Fruit fly (Drosophila melanogaster): Measurements from ENCODE around the gene Alms1b.
A peak's percentile ranks its signal among the peaks of the same experiment; 100 is the strongest.

Alms1b gene

DNA sequence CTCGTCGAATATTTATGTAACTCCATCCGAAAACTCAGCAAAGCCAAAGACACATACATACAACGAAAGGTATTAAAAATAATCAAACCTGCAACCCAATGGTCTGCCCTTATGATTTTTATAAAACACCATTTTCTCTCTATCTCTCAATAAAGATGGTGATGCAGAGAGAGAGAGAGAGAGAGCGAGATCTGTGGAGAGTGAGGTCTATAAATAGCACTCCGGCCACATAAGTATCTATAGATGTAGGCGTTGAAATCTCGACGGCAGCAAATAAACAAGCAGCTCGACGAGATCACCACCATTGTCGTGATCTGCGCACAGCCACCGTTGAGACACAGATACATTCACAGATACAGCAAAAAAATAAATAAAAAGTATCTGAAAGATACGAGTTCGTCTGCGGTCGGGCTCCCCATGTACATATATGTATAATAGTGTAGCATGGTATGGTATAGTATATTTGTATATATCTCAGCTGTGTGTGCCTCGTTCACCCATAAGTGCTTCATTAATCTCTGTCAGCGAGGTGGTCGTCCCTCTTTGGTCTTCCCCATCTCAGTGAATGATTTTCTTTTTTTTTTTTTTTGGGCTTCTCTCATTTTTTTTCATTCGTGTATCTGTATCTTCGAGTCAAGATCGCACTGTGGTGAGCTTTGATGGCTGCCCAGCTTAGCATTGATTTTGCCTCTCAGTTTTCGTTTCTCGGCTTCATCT, 34.1 kb downstream of the Alms1b start:
- TF ChIP-seq CG34376 (GFP tag; optimal IDR thresholded peaks at IDR 0.05) (no peak), Taf1 (GFP tag; IDR thresholded peaks at IDR 0.05) (no peak), kni (GFP tag; optimal IDR thresholded peaks at IDR 0.05) (peak; percentile 19), CG18764 (GFP tag; optimal IDR thresholded peaks at IDR 0.05) (no peak), CG12769 (tag; optimal IDR thresholded peaks at IDR 0.05) (peak; percentile 11), Side (GFP tag; optimal IDR thresholded peaks at IDR 0.05) (no peak), eve (GFP tag; optimal IDR thresholded peaks at IDR 0.05) (peak in 1 of 2 experiments; percentile 24), Pdp1 (GFP tag; optimal IDR thresholded peaks at IDR 0.05) (peak in 1 of 2 experiments; percentile 9), CG3065 (GFP tag; optimal IDR thresholded peaks at IDR 0.05) (no peak), tll (GFP tag; optimal IDR thresholded peaks at IDR 0.05) (no peak), pb (GFP tag; optimal IDR thresholded peaks at IDR 0.05) (no peak), Adf1 (GFP tag; IDR thresholded peaks at IDR 0.05) (peak; percentile 41), zen2 (GFP tag; IDR thresholded peaks at IDR 0.05; ENCODE audit: partially characterized antibody) (no peak), CG12659 (GFP tag; optimal IDR thresholded peaks at IDR 0.05) (no peak), CG14710 (tag; optimal IDR thresholded peaks at IDR 0.05) (no peak), CG34422 (GFP tag; IDR thresholded peaks at IDR 0.05) (no peak), Sin3A (optimal IDR thresholded peaks at IDR 0.05) (no peak), sqz (GFP tag; optimal IDR thresholded peaks at IDR 0.05) (peak; percentile 72), ranshi (GFP tag; IDR thresholded peaks at IDR 0.05) (no peak), CG15011 (GFP tag; optimal IDR thresholded peaks at IDR 0.05) (no peak), Myb (GFP tag; optimal IDR thresholded peaks at IDR 0.05) (no peak), CG15696 (tag; optimal IDR thresholded peaks at IDR 0.05) (no peak), H2.0 (GFP tag; IDR thresholded peaks at IDR 0.05) (no peak), CG13775 (GFP tag; optimal IDR thresholded peaks at IDR 0.05) (no peak), CG32532 (GFP tag; IDR thresholded peaks at IDR 0.05) (no peak), CG10543 (GFP tag; optimal IDR thresholded peaks at IDR 0.05) (peak; percentile 51), phol (tag; optimal IDR thresholded peaks at IDR 0.05) (peak; percentile 2), CG32767 (GFP tag; IDR thresholded peaks at IDR 0.05) (peak; percentile 54; the same call in 1 of the 2 replicates), klu (GFP tag; IDR thresholded peaks at IDR 0.05) (no peak), CG11247 (GFP tag; IDR thresholded peaks at IDR 0.05) (no peak), Nf-YB (GFP tag; optimal IDR thresholded peaks at IDR 0.05) (peak; percentile 96), CG3281 (GFP tag; optimal IDR thresholded peaks at IDR 0.05) (no peak), cg (GFP tag; optimal IDR thresholded peaks at IDR 0.05) (peak; percentile 85), slp2 (GFP tag; optimal IDR thresholded peaks at IDR 0.05) (no peak), CG2116 (GFP tag; optimal IDR thresholded peaks at IDR 0.05) (no peak), CG13123 (GFP tag; optimal IDR thresholded peaks at IDR 0.05) (no peak), abd-A (tag; optimal IDR thresholded peaks at IDR 0.05) (peak; percentile 41), D19B (GFP tag; optimal IDR thresholded peaks at IDR 0.05) (no peak), ERR (GFP tag; optimal IDR thresholded peaks at IDR 0.05) (no peak), sima (GFP tag; optimal IDR thresholded peaks at IDR 0.05) (no peak), Optix (GFP tag; IDR thresholded peaks at IDR 0.05) (no peak), CG30431 (GFP tag; optimal IDR thresholded peaks at IDR 0.05) (no peak), CG4404 (GFP tag; IDR thresholded peaks at IDR 0.05) (no peak), Bgb (GFP tag; IDR thresholded peaks at IDR 0.05; ENCODE audit: partially characterized antibody) (no peak), CG7839 (tag; optimal IDR thresholded peaks at IDR 0.05) (no peak), ham (GFP tag; IDR thresholded peaks at IDR 0.05) (no peak), Deaf1 (tag; optimal IDR thresholded peaks at IDR 0.05) (peak; percentile 51), Atf6 (GFP tag; IDR thresholded peaks at IDR 0.05) (no peak), zen (tag; optimal IDR thresholded peaks at IDR 0.05) (no peak), sc (optimal IDR thresholded peaks at IDR 0.05) (no peak), sc (GFP tag; optimal IDR thresholded peaks at IDR 0.05) (no peak)
